Worm (Caenorhabditis elegans) whole organism, young adult: Measurements from ENCODE around the gene fipr-9.

Experiments
- B0336.3 ChIP-seq: fragments of 200-800 bp; sonication (Bioruptor generic); IDR thresholded peaks from 2 replicates; pipeline ENCODE4 v1.3.6; 2022; ENCODE audit warnings: missing genetic modification characterization, missing compliant biosample characterization
- C17E4.6 ChIP-seq: fragments of 200-800 bp; sonication (Bioruptor generic); IDR thresholded peaks from 2 replicates; pipeline ENCODE4 v1.3.6; 2022; ENCODE audit warnings: missing genetic modification reagents, missing genetic modification characterization, missing compliant biosample characterization
- F22D6.2 ChIP-seq: sonication (generic microtip); optimal IDR thresholded peaks from 2 replicates; lab custom pipeline; 2016; ENCODE audit warnings: mild to moderate bottlenecking, missing genetic modification characterization, missing compliant biosample characterization
- F39B2.1 ChIP-seq: fragments of 200-800 bp; sonication (Bioruptor generic); IDR thresholded peaks from 2 replicates; pipeline ENCODE4 v1.3.6; 2022; ENCODE audit warnings: missing genetic modification reagents, missing genetic modification characterization, missing compliant biosample characterization
- F57A8.1 ChIP-seq: fragments of 200-800 bp; sonication (Bioruptor generic); optimal IDR thresholded peaks from 2 replicates; lab custom pipeline; 2018; ENCODE audit warnings: mild to moderate bottlenecking, missing genetic modification characterization, moderate library complexity, missing compliant biosample characterization
- T26A5.8 ChIP-seq: sonication (generic microtip); optimal IDR thresholded peaks from 2 replicates; lab custom pipeline; 2016; ENCODE audit warnings: missing genetic modification characterization, missing compliant biosample characterization
- Y53G8AR.9 ChIP-seq: fragments of 200-800 bp; sonication (Bioruptor generic); conservative IDR thresholded peaks from 2 replicates; pipeline ENCODE4 v1.3.6; 2022; ENCODE audit warnings: missing genetic modification reagents, missing genetic modification characterization, missing compliant biosample characterization
- Y56A3A.18 ChIP-seq: fragments of 200-800 bp; sonication (Bioruptor generic); IDR thresholded peaks from 2 replicates; pipeline ENCODE4 v1.3.6; 2022; ENCODE audit warnings: missing genetic modification reagents, missing genetic modification characterization, missing compliant biosample characterization
- Y79H2A.3 ChIP-seq: fragments of 200-800 bp; sonication (Bioruptor generic); conservative IDR thresholded peaks from 2 replicates; pipeline ENCODE4 v1.3.6; 2022; ENCODE audit warnings: missing genetic modification reagents, missing genetic modification characterization, missing compliant biosample characterization
- akir-1 ChIP-seq: fragments of 200-800 bp; sonication (Bioruptor generic); optimal IDR thresholded peaks from 2 replicates; lab custom pipeline; 2018; ENCODE audit warnings: mild to moderate bottlenecking, missing genetic modification characterization, moderate library complexity, missing compliant biosample characterization
- ama-1 ChIP-seq, 3 experiments: fragments of 150-350 bp in 1 of 3; sonication (generic microtip) in 2 of 3; optimal IDR thresholded peaks; 2 replicates each; lab custom pipeline; 2014 to 2018; ENCODE audit warnings: missing biosample characterization in 2 of 3, missing genetic modification characterization in 2 of 3, missing genetic modification reagents in 2 of 3
- atf-7 ChIP-seq: sonication (generic microtip); optimal IDR thresholded peaks from 2 replicates; lab custom pipeline; 2017; ENCODE audit warnings: mild to moderate bottlenecking, missing genetic modification characterization, missing compliant biosample characterization
- attf-6 ChIP-seq: fragments of 200-800 bp; sonication (Bioruptor generic); IDR thresholded peaks from 2 replicates; pipeline ENCODE4 v1.3.6; 2022; ENCODE audit warnings: missing genetic modification reagents, missing genetic modification characterization, missing compliant biosample characterization
- bed-1 ChIP-seq: fragments of 200-800 bp; sonication (Bioruptor generic); IDR thresholded peaks from 2 replicates; pipeline ENCODE4 v1.3.6; 2022; ENCODE audit warnings: missing genetic modification reagents, missing genetic modification characterization, missing compliant biosample characterization
- cebp-1 ChIP-seq, 2 experiments: fragments of 200-800 bp in 1 of 2; sonication (Bioruptor generic) in 1 of 2; sonication (generic microtip) in 1 of 2; IDR thresholded peaks in 1 of 2; optimal IDR thresholded peaks in 1 of 2; 2 replicates each; pipeline versions ENCODE4 v1.3.6 to Lab custom; 2017 to 2022; ENCODE audit warnings: missing compliant biosample characterization in 2 of 2, missing genetic modification characterization in 2 of 2, mild to moderate bottlenecking in 1 of 2, missing genetic modification reagents in 1 of 2, moderate library complexity in 1 of 2
- ceh-79 ChIP-seq: sonication (generic microtip); optimal IDR thresholded peaks from 2 replicates; lab custom pipeline; 2017; ENCODE audit warnings: mild to moderate bottlenecking, missing genetic modification characterization, missing compliant biosample characterization
- chd-7 ChIP-seq: sonication (generic microtip); optimal IDR thresholded peaks from 2 replicates; lab custom pipeline; 2016; ENCODE audit warnings: mild to moderate bottlenecking, missing genetic modification characterization, moderate library complexity, missing compliant biosample characterization
- die-1 ChIP-seq: sonication (generic microtip); optimal IDR thresholded peaks from 2 replicates; lab custom pipeline; 2016; ENCODE audit warnings: missing genotype, mild to moderate bottlenecking, missing genetic modification characterization, missing compliant biosample characterization
- dox-1 ChIP-seq: fragments of 200-800 bp; sonication (Bioruptor generic); IDR thresholded peaks from 2 replicates; pipeline ENCODE4 v1.3.6; 2022; ENCODE audit warnings: missing genetic modification reagents, missing genetic modification characterization, missing compliant biosample characterization
- ekl-4 ChIP-seq: fragments of 200-800 bp; sonication (Bioruptor generic); IDR thresholded peaks from 2 replicates; pipeline ENCODE4 v1.3.6; 2022; ENCODE audit warnings: missing genetic modification reagents, missing genetic modification characterization, missing compliant biosample characterization
- him-1 ChIP-seq: sonication (generic microtip); optimal IDR thresholded peaks from 2 replicates; lab custom pipeline; 2016; ENCODE audit warnings: missing genotype, missing genetic modification reagents, missing genetic modification characterization, missing compliant biosample characterization
- hmg-1.2 ChIP-seq: fragments of 200-800 bp; sonication (Bioruptor generic); IDR thresholded peaks from 2 replicates; pipeline ENCODE4 v1.3.6; 2022; ENCODE audit warnings: missing genetic modification reagents, missing genetic modification characterization, missing compliant biosample characterization
- hrde-1 ChIP-seq: sonication (generic microtip); optimal IDR thresholded peaks from 2 replicates; lab custom pipeline; 2016; ENCODE audit warnings: missing genetic modification characterization, mild to moderate bottlenecking, missing compliant biosample characterization, moderate library complexity, missing genotype, missing genetic modification reagents, borderline replicate concordance
- hsf-1 ChIP-seq: fragments of 200-800 bp; sonication (Bioruptor generic); IDR thresholded peaks from 2 replicates; pipeline ENCODE4 v1.3.6; 2022; ENCODE audit warnings: missing genetic modification reagents, missing genetic modification characterization, missing compliant biosample characterization
- lin-26 ChIP-seq: fragments of 200-800 bp; sonication (Bioruptor generic); IDR thresholded peaks from 2 replicates; pipeline ENCODE4 v1.3.6; 2022; ENCODE audit warnings: missing genetic modification reagents, missing genetic modification characterization, missing compliant biosample characterization
- lin-54 ChIP-seq: fragments of 200-800 bp; sonication (Bioruptor generic); optimal IDR thresholded peaks from 2 replicates; lab custom pipeline; 2018; ENCODE audit warnings: mild to moderate bottlenecking, missing genetic modification characterization, missing compliant biosample characterization
- lir-1 ChIP-seq: fragments of 200-800 bp; sonication (Bioruptor generic); conservative IDR thresholded peaks from 2 replicates; pipeline ENCODE4 v1.3.6; 2022; ENCODE audit warnings: missing genetic modification reagents, missing genetic modification characterization, missing compliant biosample characterization
- madf-10 ChIP-seq: sonication (generic microtip); optimal IDR thresholded peaks from 2 replicates; lab custom pipeline; 2016; ENCODE audit warnings: mild to moderate bottlenecking, missing genetic modification characterization, missing compliant biosample characterization
- madf-3 ChIP-seq: fragments of 200-800 bp; sonication (Bioruptor generic); IDR thresholded peaks from 2 replicates; pipeline ENCODE4 v1.3.6; 2022; ENCODE audit warnings: missing genetic modification reagents, missing genetic modification characterization, missing compliant biosample characterization
- madf-6 ChIP-seq: fragments of 200-800 bp; sonication (Bioruptor generic); IDR thresholded peaks from 2 replicates; pipeline ENCODE4 v1.3.6; 2022; ENCODE audit warnings: missing genetic modification reagents, missing genetic modification characterization, missing compliant biosample characterization
- mel-28 ChIP-seq: sonication (generic microtip); optimal IDR thresholded peaks from 2 replicates; lab custom pipeline; 2016; ENCODE audit warnings: borderline replicate concordance, mild to moderate bottlenecking, missing genetic modification characterization, missing compliant biosample characterization
- nfya-1 ChIP-seq: sonication (generic microtip); optimal IDR thresholded peaks from 2 replicates; lab custom pipeline; 2017; ENCODE audit warnings: antibody characterized with exemption, missing compliant biosample characterization, missing genetic modification characterization, borderline replicate concordance; ENCODE audit not compliant: insufficient read depth
- nfyb-1 ChIP-seq: fragments of 200-800 bp; sonication (Bioruptor generic); IDR thresholded peaks from 2 replicates; pipeline ENCODE4 v1.3.6; 2022; ENCODE audit warnings: missing genetic modification reagents, missing genetic modification characterization, missing compliant biosample characterization
- nhr-27 ChIP-seq: fragments of 200-800 bp; sonication (Bioruptor generic); optimal IDR thresholded peaks from 2 replicates; lab custom pipeline; 2018; ENCODE audit warnings: mild to moderate bottlenecking, missing genetic modification characterization, moderate library complexity, missing compliant biosample characterization
- rec-8 ChIP-seq, 2 experiments: sonication (generic microtip); optimal IDR thresholded peaks; 2 replicates each; lab custom pipeline; 2016; ENCODE audit warnings: mild to moderate bottlenecking in 2 of 2, missing genetic modification characterization in 2 of 2, missing genetic modification reagents in 2 of 2, missing genotype in 2 of 2, missing biosample characterization in 1 of 2, missing compliant biosample characterization in 1 of 2, moderate library complexity in 1 of 2
- repo-1 ChIP-seq: sonication (generic microtip); optimal IDR thresholded peaks from 2 replicates; lab custom pipeline; 2017; ENCODE audit warnings: mild to moderate bottlenecking, missing genetic modification characterization, missing compliant biosample characterization
- tbp1 ChIP-seq: fragments of 200-800 bp; sonication (Bioruptor generic); optimal IDR thresholded peaks from 2 replicates; lab custom pipeline; 2018; ENCODE audit warnings: mild to moderate bottlenecking, missing genetic modification characterization, missing compliant biosample characterization
- tbx-9 ChIP-seq: sonication (generic microtip); optimal IDR thresholded peaks from 2 replicates; lab custom pipeline; 2016; ENCODE audit warnings: borderline replicate concordance, missing genetic modification characterization, inconsistent platforms, missing compliant biosample characterization
- tlf-1 ChIP-seq: fragments of 200-800 bp; sonication (Bioruptor generic); optimal IDR thresholded peaks from 2 replicates; lab custom pipeline; 2018; ENCODE audit warnings: mild to moderate bottlenecking, missing genetic modification characterization, missing compliant biosample characterization
- ztf-18 ChIP-seq: sonication (generic microtip); optimal IDR thresholded peaks from 2 replicates; lab custom pipeline; 2016; ENCODE audit warnings: missing genotype, mild to moderate bottlenecking, missing genetic modification characterization, missing compliant biosample characterization
- ztf-25 ChIP-seq: fragments of 200-800 bp; sonication (Bioruptor generic); IDR thresholded peaks from 2 replicates; pipeline ENCODE4 v1.3.6; 2022; ENCODE audit warnings: missing genetic modification reagents, missing genetic modification characterization, missing compliant biosample characterization

fipr-9 gene

ce11 chrV:10237959-10238444, 16.5 kb downstream of the fipr-9 start (continued):
- TF ChIP-seq ama-1 (optimal IDR thresholded peaks at IDR 0.05; lab: Kevin White, UChicago) (no peak), ama-1 (GFP tag; optimal IDR thresholded peaks at IDR 0.05; lab: Kevin White, UChicago) (no peak), madf-10 (tag; lab: Kevin White, UChicago) (no peak), madf-3 (GFP tag; lab: Robert Waterston, UW) (peak; percentile 88), F39B2.1 (GFP tag; lab: Robert Waterston, UW) (no peak; the same call in 1 of the 2 replicates), lin-54 (GFP tag; lab: Kevin White, UChicago) (peak; percentile 33), F22D6.2 (no peak), akir-1 (GFP tag; lab: Kevin White, UChicago) (no peak), mel-28 (tag; lab: Kevin White, UChicago) (peak; percentile 74), nfya-1 (tag; lab: Kevin White, UChicago) (no peak), ztf-25 (GFP tag; lab: Robert Waterston, UW) (peak; percentile 85), nfyb-1 (0 out of 2 replicates have a peak, but pooled peaks have one; percentile 64), him-1 (tag; lab: Kevin White, UChicago) (no peak), ztf-18 (peak; percentile 7), tlf-1 (peak; percentile 1), hrde-1 (tag; lab: Kevin White, UChicago) (peak; percentile 77), cebp-1 (GFP tag; IDR thresholded peaks at IDR 0.05; lab: Robert Waterston, UW) (0 out of 2 replicates have a peak, but pooled peaks have one; percentile 12), cebp-1 (tag; optimal IDR thresholded peaks at IDR 0.05; lab: Kevin White, UChicago) (peak; percentile 57), bed-1 (GFP tag; lab: Robert Waterston, UW) (0 out of 2 replicates have a peak, but pooled peaks have one; percentile 51), C17E4.6 (GFP tag; lab: Robert Waterston, UW) (peak; percentile 49; the same call in 1 of the 2 replicates), die-1 (tag; lab: Kevin White, UChicago) (peak; percentile 27), repo-1 (tag; lab: Kevin White, UChicago) (no peak), B0336.3 (GFP tag; lab: Robert Waterston, UW) (peak; percentile 82), hsf-1 (GFP tag; lab: Robert Waterston, UW) (0 out of 2 replicates have a peak, but pooled peaks have one; percentile 63), rec-8 (tag; optimal IDR thresholded peaks at IDR 0.05; lab: Kevin White, UChicago) (peak in 1 of 2 experiments; percentile 0), hmg-1.2 (peak; percentile 29; the same call in 1 of the 2 replicates), atf-7 (tag; lab: Kevin White, UChicago) (peak; percentile 73), lir-1 (GFP tag; lab: Robert Waterston, UW) (no peak), Y79H2A.3 (GFP tag; lab: Robert Waterston, UW) (peak; percentile 95), nhr-27 (peak; percentile 82), tbx-9 (tag; lab: Kevin White, UChicago) (no peak), Y53G8AR.9 (peak; percentile 75; the same call in 1 of the 2 replicates), T26A5.8 (tag; lab: Kevin White, UChicago) (peak; percentile 60), attf-6 (GFP tag; lab: Robert Waterston, UW) (peak; percentile 73; the same call in 1 of the 2 replicates), madf-6 (GFP tag; lab: Robert Waterston, UW) (peak; percentile 75), ceh-79 (peak; percentile 83), dox-1 (GFP tag; lab: Robert Waterston, UW) (peak; percentile 30; the same call in 1 of the 2 replicates), chd-7 (tag; lab: Kevin White, UChicago) (peak; percentile 78), tbp1 (GFP tag; lab: Kevin White, UChicago) (peak; percentile 45), Y56A3A.18 (GFP tag; lab: Robert Waterston, UW) (peak; percentile 59), F57A8.1 (no peak), lin-26 (GFP tag; lab: Robert Waterston, UW) (peak; percentile 64), ekl-4 (GFP tag; lab: Robert Waterston, UW) (peak; percentile 89)
